Fruit fly (Drosophila melanogaster) whole organism, embryonic: Measurements from ENCODE around the gene CG11912.

Experiments
- BtbVII ChIP-seq: fragments of 200-800 bp; sonication (Bioruptor generic); optimal IDR thresholded peaks from 3 replicates; lab custom pipeline; 2017; ENCODE audit warnings: missing biosample characterization, mild to moderate bottlenecking, missing genetic modification characterization
- CG11696 ChIP-seq: fragments of 200-800 bp; sonication (Bioruptor generic); IDR thresholded peaks from 2 replicates; pipeline ENCODE4 v1.3.6; 2022; ENCODE audit warnings: missing biosample characterization, missing genetic modification characterization
- CG11723 ChIP-seq: fragments of 200-800 bp; sonication (Bioruptor generic); optimal IDR thresholded peaks from 2 replicates; lab custom pipeline; 2017; ENCODE audit warnings: missing biosample characterization, mild to moderate bottlenecking, missing genetic modification characterization
- CG13296 ChIP-seq: fragments of 200-800 bp; sonication (Bioruptor generic); optimal IDR thresholded peaks from 3 replicates; lab custom pipeline; 2018; ENCODE audit warnings: missing biosample characterization, mild to moderate bottlenecking, missing genetic modification characterization
- CG13894 ChIP-seq: fragments of 200-800 bp; sonication (Bioruptor generic); optimal IDR thresholded peaks from 3 replicates; lab custom pipeline; 2018; ENCODE audit warnings: missing biosample characterization, mild to moderate bottlenecking, missing genetic modification characterization, moderate library complexity
- CG17385 ChIP-seq: fragments of 200-800 bp; sonication (Bioruptor generic); optimal IDR thresholded peaks from 3 replicates; lab custom pipeline; 2018; ENCODE audit warnings: missing biosample characterization, mild to moderate bottlenecking, missing genetic modification characterization
- CG17829 ChIP-seq: fragments of 200-800 bp; optimal IDR thresholded peaks from 2 replicates; lab custom pipeline; 2019; ENCODE audit warnings: missing biosample characterization, mild to moderate bottlenecking, missing genetic modification characterization, moderate library complexity
- CG32532 ChIP-seq: fragments of 200-800 bp; sonication (Bioruptor generic); IDR thresholded peaks from 2 replicates; pipeline ENCODE4 v1.3.6; 2022; ENCODE audit warnings: missing biosample characterization, missing genetic modification characterization
- CG34376 ChIP-seq: fragments of 200-800 bp; sonication (Bioruptor generic); optimal IDR thresholded peaks from 2 replicates; lab custom pipeline; 2018; ENCODE audit warnings: missing biosample characterization, mild to moderate bottlenecking, missing genetic modification characterization
- CG3847 ChIP-seq: fragments of 200-800 bp; sonication (Bioruptor generic); IDR thresholded peaks from 2 replicates; pipeline ENCODE4 v1.3.6; 2022; ENCODE audit warnings: missing biosample characterization, missing genetic modification characterization
- CG7786 ChIP-seq: fragments of 200-800 bp; sonication (Bioruptor generic); optimal IDR thresholded peaks from 2 replicates; lab custom pipeline; 2016; ENCODE audit warnings: missing biosample characterization, missing genetic modification characterization
- Deaf1 ChIP-seq: fragments of 200-800 bp; optimal IDR thresholded peaks from 3 replicates; lab custom pipeline; 2019; ENCODE audit warnings: missing biosample characterization, mild to moderate bottlenecking, missing genetic modification characterization, moderate library complexity
- GATAe ChIP-seq: fragments of 200-800 bp; sonication (Bioruptor generic); conservative IDR thresholded peaks from 2 replicates; pipeline ENCODE4 v1.3.6; 2022; ENCODE audit warnings: missing biosample characterization, missing genetic modification characterization
- HmgD ChIP-seq: fragments of 200-800 bp; sonication (Bioruptor generic); optimal IDR thresholded peaks from 3 replicates; lab custom pipeline; 2016; ENCODE audit warnings: missing biosample characterization, missing genetic modification characterization
- Hr78 ChIP-seq, 2 experiments: fragments of 200-800 bp in 1 of 2; fragments of >200 bp in 1 of 2; sonication (Bioruptor generic) in 1 of 2; optimal IDR thresholded peaks; 2 replicates each; lab custom pipeline; 2017 to 2019; ENCODE audit warnings: missing biosample characterization in 2 of 2, missing genetic modification characterization in 2 of 2, mild to moderate bottlenecking in 1 of 2, moderate library complexity in 1 of 2
- Kr ChIP-seq: fragments of 200-800 bp; sonication (Bioruptor generic); optimal IDR thresholded peaks from 2 replicates; lab custom pipeline; 2017; ENCODE audit warnings: missing biosample characterization, mild to moderate bottlenecking, missing genetic modification characterization
- MESR4 ChIP-seq: fragments of 200-800 bp; sonication (Bioruptor generic); optimal IDR thresholded peaks from 2 replicates; lab custom pipeline; 2018; ENCODE audit warnings: missing biosample characterization, mild to moderate bottlenecking, missing genetic modification characterization, moderate library complexity
- Med ChIP-seq: fragments of 200-800 bp; sonication (Bioruptor generic); peaks from one replicate; lab custom pipeline; 2016; ENCODE audit warnings: missing biosample characterization, missing genetic modification characterization, mild to moderate bottlenecking, inconsistent platforms, moderate library complexity
- NK7.1 ChIP-seq: fragments of 200-800 bp; sonication (Bioruptor generic); optimal IDR thresholded peaks from 3 replicates; lab custom pipeline; 2016; ENCODE audit warnings: missing biosample characterization, missing genetic modification characterization
- Oaz ChIP-seq: fragments of 200-800 bp; sonication (Bioruptor generic); IDR thresholded peaks from 2 replicates; pipeline ENCODE4 v1.3.6; 2022; ENCODE audit warnings: missing biosample characterization, missing genetic modification characterization
- Ptx1 ChIP-seq: fragments of 200-800 bp; sonication (Bioruptor generic); IDR thresholded peaks from 2 replicates; pipeline ENCODE4 v1.3.6; 2022; ENCODE audit warnings: missing biosample characterization, missing genetic modification characterization
- Scr ChIP-seq: fragments of 200-800 bp; sonication (Bioruptor generic); IDR thresholded peaks from 2 replicates; pipeline ENCODE4 v1.3.6; 2022; ENCODE audit warnings: missing biosample characterization, missing genetic modification characterization; ENCODE audit not compliant: partially characterized antibody
- Six4 ChIP-seq: fragments of 200-800 bp; sonication (Bioruptor generic); optimal IDR thresholded peaks from 2 replicates; lab custom pipeline; 2016; ENCODE audit warnings: missing biosample characterization, missing genetic modification characterization
- Taf1 ChIP-seq: fragments of 200-800 bp; sonication (Bioruptor generic); IDR thresholded peaks from 2 replicates; pipeline ENCODE4 v1.3.6; 2022; ENCODE audit warnings: missing biosample characterization, missing genetic modification characterization
- ap ChIP-seq: fragments of 200-800 bp; sonication (Bioruptor generic); IDR thresholded peaks from 2 replicates; pipeline ENCODE4 v1.3.6; 2022; ENCODE audit warnings: missing biosample characterization, missing genetic modification characterization
- bigmax ChIP-seq: fragments of 200-800 bp; sonication (Bioruptor generic); optimal IDR thresholded peaks from 2 replicates; lab custom pipeline; 2018; ENCODE audit warnings: missing biosample characterization, mild to moderate bottlenecking, missing genetic modification characterization
- chinmo ChIP-seq: fragments of 200-800 bp; sonication (Bioruptor generic); IDR thresholded peaks from 4 replicates; pipeline ENCODE4 v1.3.6; 2022; ENCODE audit warnings: missing biosample characterization, missing genetic modification characterization; ENCODE audit not compliant: partially characterized antibody
- ci ChIP-seq: fragments of 200-800 bp; sonication (Bioruptor generic); IDR thresholded peaks from 3 replicates; pipeline ENCODE4 v1.3.6; 2022; ENCODE audit warnings: missing biosample characterization, missing genetic modification characterization
- cwo ChIP-seq: fragments of 200-800 bp; sonication (Bioruptor generic); optimal IDR thresholded peaks from 3 replicates; lab custom pipeline; 2017; ENCODE audit warnings: missing biosample characterization, missing genetic modification characterization, mild to moderate bottlenecking, moderate library complexity, missing genetic modification reagents
- exex ChIP-seq: fragments of 200-800 bp; sonication (Bioruptor generic); optimal IDR thresholded peaks from 4 replicates; lab custom pipeline; 2018; ENCODE audit warnings: missing biosample characterization, mild to moderate bottlenecking, missing genetic modification characterization, moderate library complexity
- ftz-f1 ChIP-seq: fragments of 200-800 bp; sonication (Bioruptor generic); optimal IDR thresholded peaks from 2 replicates; lab custom pipeline; 2016; ENCODE audit warnings: missing biosample characterization, missing genetic modification characterization
- grn ChIP-seq: fragments of 200-800 bp; sonication (Bioruptor generic); optimal IDR thresholded peaks from 3 replicates; lab custom pipeline; 2017; ENCODE audit warnings: missing biosample characterization, missing genetic modification characterization
- ken ChIP-seq: fragments of 200-800 bp; sonication (Bioruptor generic); IDR thresholded peaks from 3 replicates; pipeline ENCODE4 v1.3.6; 2022; ENCODE audit warnings: missing biosample characterization, missing genetic modification characterization
- maf-S ChIP-seq: fragments of 200-800 bp; sonication (Bioruptor generic); optimal IDR thresholded peaks from 2 replicates; lab custom pipeline; 2016; ENCODE audit warnings: missing biosample characterization, missing genetic modification characterization
- mirr ChIP-seq: fragments of 200-800 bp; sonication (Bioruptor generic); optimal IDR thresholded peaks from 3 replicates; lab custom pipeline; 2018; ENCODE audit warnings: missing biosample characterization, mild to moderate bottlenecking, missing genetic modification characterization
- nerfin-1 ChIP-seq: fragments of 200-800 bp; sonication (Bioruptor generic); optimal IDR thresholded peaks from 3 replicates; lab custom pipeline; 2019; ENCODE audit warnings: missing biosample characterization, mild to moderate bottlenecking, missing genetic modification characterization, moderate library complexity
- nmo ChIP-seq: fragments of 200-800 bp; sonication (Bioruptor generic); optimal IDR thresholded peaks from 2 replicates; lab custom pipeline; 2018; ENCODE audit warnings: missing biosample characterization, mild to moderate bottlenecking, missing genetic modification characterization, moderate library complexity
- pnt ChIP-seq: fragments of 200-800 bp; sonication (Bioruptor generic); optimal IDR thresholded peaks from 3 replicates; lab custom pipeline; 2016; ENCODE audit warnings: missing biosample characterization, missing genetic modification characterization
- rib ChIP-seq: fragments of 200-800 bp; sonication (Bioruptor generic); IDR thresholded peaks from 2 replicates; pipeline ENCODE4 v1.3.6; 2022; ENCODE audit warnings: missing biosample characterization, missing genetic modification characterization
- row ChIP-seq: fragments of 200-800 bp; sonication (Bioruptor generic); IDR thresholded peaks from 3 replicates; pipeline ENCODE4 v1.3.6; 2022; ENCODE audit warnings: missing biosample characterization, missing genetic modification characterization
- salm ChIP-seq: fragments of 200-800 bp; sonication (Bioruptor generic); optimal IDR thresholded peaks from 2 replicates; lab custom pipeline; 2018; ENCODE audit warnings: missing biosample characterization, mild to moderate bottlenecking, missing genetic modification characterization
- sima ChIP-seq: fragments of 200-800 bp; sonication (Bioruptor generic); optimal IDR thresholded peaks from 2 replicates; lab custom pipeline; 2016; ENCODE audit warnings: missing biosample characterization, missing genetic modification characterization
- slbo ChIP-seq: fragments of 200-800 bp; sonication (Bioruptor generic); IDR thresholded peaks from 2 replicates; pipeline ENCODE4 v1.3.6; 2022; ENCODE audit warnings: missing biosample characterization, missing genetic modification characterization
- sob ChIP-seq: fragments of 200-800 bp; sonication (Bioruptor generic); IDR thresholded peaks from 2 replicates; pipeline ENCODE4 v1.3.6; 2022; ENCODE audit warnings: missing biosample characterization, missing genetic modification characterization
- sug ChIP-seq: fragments of 200-800 bp; optimal IDR thresholded peaks from 2 replicates; lab custom pipeline; 2019; ENCODE audit warnings: missing biosample characterization, mild to moderate bottlenecking, missing genetic modification characterization, moderate library complexity
- unpg ChIP-seq: fragments of 200-800 bp; sonication (Bioruptor generic); optimal IDR thresholded peaks from 3 replicates; lab custom pipeline; 2018; ENCODE audit warnings: missing biosample characterization, mild to moderate bottlenecking, missing genetic modification characterization, moderate library complexity
- wdn ChIP-seq: fragments of 200-800 bp; sonication (Bioruptor generic); IDR thresholded peaks from 2 replicates; pipeline ENCODE4 v1.3.6; 2022; ENCODE audit warnings: missing biosample characterization, missing genetic modification characterization
- z ChIP-seq: fragments of 200-800 bp; sonication (Bioruptor generic); IDR thresholded peaks from 3 replicates; pipeline ENCODE4 v1.3.6; 2022; ENCODE audit warnings: missing biosample characterization, missing genetic modification characterization

CG11912 gene

DNA sequence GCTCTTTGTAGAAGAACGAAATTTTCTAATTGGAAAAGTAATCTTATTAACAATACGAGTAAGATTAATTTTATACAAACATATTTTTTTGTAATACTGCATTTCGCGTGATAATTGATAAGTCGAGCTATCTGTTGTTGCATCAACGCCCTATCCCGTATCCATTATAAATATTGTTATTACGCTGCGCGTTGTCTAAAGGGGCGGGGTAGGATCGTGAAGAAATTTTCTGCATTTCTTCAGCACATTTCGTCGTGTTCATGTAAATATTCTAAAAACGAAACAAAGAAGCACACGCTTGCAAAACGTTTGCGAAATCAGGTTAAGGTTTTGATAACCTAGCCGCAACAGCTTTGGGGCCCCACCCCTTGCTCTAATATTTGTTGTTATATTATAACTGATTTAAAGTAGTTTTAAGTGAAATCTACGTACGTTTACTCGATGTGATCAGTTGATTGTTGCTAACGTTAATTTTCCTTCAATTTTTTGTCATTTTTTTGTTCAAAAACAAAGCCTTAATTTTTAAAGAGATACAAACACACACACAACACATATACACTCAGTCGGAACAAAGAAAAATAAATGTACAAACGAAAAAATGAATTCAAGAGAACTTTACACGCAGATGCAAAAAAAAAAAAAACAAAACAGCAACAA, 15.6 kb downstream of the CG11912 start:
- no peak for TF ChIP-seq CG32532 (GFP tag; lab: Robert Waterston, UW)
- no peak for TF ChIP-seq nmo (GFP tag; lab: Kevin White, UChicago)
- TF ChIP-seq sob, result no peak
- no peak for TF ChIP-seq nerfin-1
- no peak for TF ChIP-seq pnt (GFP tag; lab: Kevin White, UChicago)
- no peak for TF ChIP-seq Taf1 (GFP tag; lab: Robert Waterston, UW)
- TF ChIP-seq MESR4, result no peak
- no peak for TF ChIP-seq sima (GFP tag; lab: Kevin White, UChicago)
- no peak for TF ChIP-seq unpg (GFP tag; lab: Kevin White, UChicago)
- TF ChIP-seq maf-S (GFP tag; lab: Kevin White, UChicago), result no peak
- no peak for TF ChIP-seq Oaz (GFP tag; lab: Robert Waterston, UW)
- TF ChIP-seq z (GFP tag; lab: Robert Waterston, UW), result no peak
- TF ChIP-seq HmgD (GFP tag; lab: Kevin White, UChicago), result no peak
- no peak for TF ChIP-seq CG17385 (GFP tag; lab: Kevin White, UChicago)
- TF ChIP-seq CG7786 (GFP tag; lab: Kevin White, UChicago), result no peak
- no peak for TF ChIP-seq Six4 (GFP tag; lab: Kevin White, UChicago)

DNA sequence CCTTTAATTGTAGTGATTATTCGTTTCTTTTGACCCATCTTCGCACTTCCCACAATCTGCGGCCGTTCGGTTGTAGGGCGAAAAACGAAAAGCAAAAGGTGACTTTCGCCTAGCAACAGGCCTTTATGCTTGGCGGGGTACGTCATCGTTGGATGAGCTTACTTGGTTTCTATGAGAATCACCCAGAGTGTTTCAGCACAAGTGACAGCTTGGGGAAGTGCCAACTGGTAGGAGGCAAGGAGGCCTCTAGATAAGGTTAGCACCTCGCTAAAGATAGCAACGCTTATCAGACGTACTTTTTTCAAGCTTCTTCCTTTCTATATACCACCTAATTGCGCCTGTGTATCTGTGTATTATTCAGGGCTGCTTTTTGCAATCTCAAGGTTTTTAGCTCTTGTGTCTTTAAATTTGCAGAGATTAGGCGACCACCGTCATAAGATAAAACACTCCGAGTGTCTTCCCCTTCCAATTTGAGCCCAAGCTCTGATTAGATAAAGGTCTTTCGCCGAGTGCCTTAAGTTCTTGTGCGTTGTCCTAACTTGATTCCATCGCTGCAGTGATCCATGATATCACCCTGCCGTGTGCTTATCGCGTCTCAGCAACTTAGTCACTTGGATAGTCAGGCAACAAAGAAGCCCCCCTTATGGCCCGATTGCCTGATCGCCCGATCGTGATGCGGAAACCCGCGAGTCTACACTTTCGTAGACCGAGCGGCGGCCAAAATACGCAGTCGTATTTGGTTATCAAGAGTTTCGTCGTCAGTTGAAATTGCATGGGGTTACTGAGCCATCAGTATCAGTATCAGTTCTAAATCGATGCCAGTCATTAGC, 18.0 kb downstream of the CG11912 start:
- TF ChIP-seq CG3847 (GFP tag; lab: Robert Waterston, UW) (0 out of 2 replicates have a peak, but pooled peaks have one; percentile 9), Scr (GFP tag; lab: Robert Waterston, UW) (no peak), GATAe (GFP tag; lab: Robert Waterston, UW) (peak; percentile 32; the same call in 1 of the 2 replicates), CG13296 (no peak), sug (tag; lab: Kevin White, UChicago) (peak; percentile 77), ap (GFP tag; lab: Robert Waterston, UW) (no peak), ftz-f1 (GFP tag; lab: Kevin White, UChicago) (peak; percentile 12), ken (GFP tag; lab: Robert Waterston, UW) (0 out of 3 replicates have a peak, but pooled peaks have one; percentile 7), ci (GFP tag; lab: Robert Waterston, UW) (0 out of 3 replicates have a peak, but pooled peaks have one; percentile 24), Med (GFP tag; lab: Kevin White, UChicago) (peak; percentile 71), exex (tag; lab: Kevin White, UChicago) (peak; percentile 72), slbo (peak; percentile 18; the same call in 1 of the 2 replicates), row (GFP tag; lab: Robert Waterston, UW) (no peak), wdn (GFP tag; lab: Robert Waterston, UW) (no peak), Ptx1 (GFP tag; lab: Robert Waterston, UW) (no peak), chinmo (GFP tag; lab: Robert Waterston, UW) (0 out of 4 replicates have a peak, but pooled peaks have one; percentile 35), BtbVII (GFP tag; lab: Kevin White, UChicago) (peak; percentile 9), CG34376 (peak; percentile 91), Hr78 (GFP tag; optimal IDR thresholded peaks at IDR 0.05; lab: Kevin White, UChicago) (no peak), Kr (GFP tag; lab: Kevin White, UChicago) (no peak), rib (GFP tag; lab: Robert Waterston, UW) (peak; percentile 83), CG11723 (GFP tag; lab: Kevin White, UChicago) (no peak), NK7.1 (no peak), grn (peak; percentile 93), cwo (GFP tag; lab: Kevin White, UChicago) (peak; percentile 47), Deaf1 (tag; lab: Kevin White, UChicago) (peak; percentile 67), mirr (peak; percentile 63), bigmax (GFP tag; lab: Kevin White, UChicago) (no peak), CG11696 (peak; percentile 66), CG17829 (tag; lab: Kevin White, UChicago) (no peak), salm (no peak), CG13894 (tag; lab: Kevin White, UChicago) (peak; percentile 21)
